Fruit fly (Drosophila melanogaster): ENCODE measurements around the gene CG11601.

Gene CG11601

DNA sequence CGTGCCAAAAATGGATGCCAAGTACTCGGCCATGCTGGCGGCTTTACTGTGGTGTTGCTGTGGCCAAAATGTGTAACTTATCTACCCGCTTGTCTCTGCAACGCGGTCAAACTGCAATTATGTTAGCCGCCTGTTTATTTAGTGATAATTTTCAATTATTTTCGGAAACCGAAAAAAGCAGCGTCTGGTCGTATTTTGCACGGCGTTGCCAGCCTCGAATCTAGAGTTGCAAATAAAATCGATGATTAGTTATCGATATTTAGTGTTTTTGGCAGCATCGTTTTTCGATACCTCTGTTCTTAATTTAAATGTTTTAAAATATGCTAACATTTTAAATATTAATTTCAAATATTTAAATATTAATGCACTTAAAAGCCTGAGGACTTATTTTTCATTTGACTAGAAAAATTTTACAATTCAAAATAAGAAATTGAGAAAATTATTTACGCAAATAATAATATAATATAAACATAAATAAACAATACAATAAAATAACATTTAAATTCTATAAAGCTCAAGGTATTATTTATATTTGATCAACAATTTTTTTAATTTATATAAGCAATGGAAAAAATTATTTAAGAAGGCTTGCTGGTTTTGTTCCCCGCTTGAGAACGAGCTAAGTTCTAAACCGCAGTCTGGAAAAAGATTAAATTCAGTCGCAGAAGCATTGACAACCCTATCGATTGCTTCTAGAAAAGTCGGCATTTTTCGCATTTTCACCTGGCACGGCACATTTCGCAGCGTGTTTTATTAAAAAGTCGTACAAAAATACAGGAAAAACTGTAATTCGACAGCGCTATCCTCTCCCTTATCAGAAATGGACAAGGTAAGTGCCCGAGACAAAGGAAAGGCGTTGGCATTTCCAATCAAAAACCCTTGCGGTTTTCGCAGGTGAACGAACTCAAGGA lies 11.6 kb upstream of the CG11601 start, which contains the start of the genes U2af38 and Stip1 (continued):
- TF ChIP-seq shn (GFP tag; optimal IDR thresholded peaks at IDR 0.05), result no peak
- no peak for TF ChIP-seq inv (GFP tag; IDR thresholded peaks at IDR 0.05; ENCODE audit: partially characterized antibody)
- no peak for TF ChIP-seq CG18011 (GFP tag; optimal IDR thresholded peaks at IDR 0.05)
- TF ChIP-seq Deaf1 (tag; optimal IDR thresholded peaks at IDR 0.05), result no peak
- TF ChIP-seq Mrtf (GFP tag; IDR thresholded peaks at IDR 0.05), result no peak
- no peak for TF ChIP-seq NfI (GFP tag; optimal IDR thresholded peaks at IDR 0.05)
- TF ChIP-seq cas (GFP tag; IDR thresholded peaks at IDR 0.05), result no peak
- TF ChIP-seq ab (GFP tag; optimal IDR thresholded peaks at IDR 0.05), result no peak
- TF ChIP-seq Tbp (GFP tag; optimal IDR thresholded peaks at IDR 0.05), result no peak
- TF ChIP-seq gcm (GFP tag; optimal IDR thresholded peaks at IDR 0.05), result no peak
- TF ChIP-seq CG9609 (GFP tag; optimal IDR thresholded peaks at IDR 0.05), result no peak
- TF ChIP-seq Dip2 (GFP tag; IDR thresholded peaks at IDR 0.05), result no peak
- TF ChIP-seq corto (GFP tag; optimal IDR thresholded peaks at IDR 0.05), result no peak
- no peak for TF ChIP-seq dmrt99B (tag; optimal IDR thresholded peaks at IDR 0.05)
- TF ChIP-seq HmgD (GFP tag; optimal IDR thresholded peaks at IDR 0.05), result no peak
- TF ChIP-seq CG7556 (GFP tag; optimal IDR thresholded peaks at IDR 0.05), result no peak
- no peak for TF ChIP-seq Optix (GFP tag; IDR thresholded peaks at IDR 0.05)
- no peak for TF ChIP-seq NC2α (GFP tag; optimal IDR thresholded peaks at IDR 0.05)
- TF ChIP-seq kni (GFP tag; optimal IDR thresholded peaks at IDR 0.05), result no peak
- TF ChIP-seq Hmx (GFP tag; optimal IDR thresholded peaks at IDR 0.05), result no peak
- no peak for TF ChIP-seq seq (GFP tag; IDR thresholded peaks at IDR 0.05)
- TF ChIP-seq CG6683 (GFP tag; optimal IDR thresholded peaks at IDR 0.05), result no peak
- no peak for TF ChIP-seq CG4424 (GFP tag; optimal IDR thresholded peaks at IDR 0.05)
- peak; percentile 14 for TF ChIP-seq lilli (GFP tag; optimal IDR thresholded peaks at IDR 0.05)
- peak; percentile 54 for TF ChIP-seq Neu2 (GFP tag; optimal IDR thresholded peaks at IDR 0.05; ENCODE audit: borderline replicate concordance)
- TF ChIP-seq CG12769 (tag; optimal IDR thresholded peaks at IDR 0.05), result no peak
- no peak for TF ChIP-seq CG1832 (GFP tag; optimal IDR thresholded peaks at IDR 0.05)
- peak; percentile 84 for TF ChIP-seq YL-1 (GFP tag; optimal IDR thresholded peaks at IDR 0.05)
- no peak for TF ChIP-seq hb (GFP tag; IDR thresholded peaks at IDR 0.05; ENCODE audit: partially characterized antibody)
- no peak for TF ChIP-seq CG14050 (GFP tag; IDR thresholded peaks at IDR 0.05)
- peak; percentile 2 for TF ChIP-seq CG18599 (GFP tag; optimal IDR thresholded peaks at IDR 0.05)
- TF ChIP-seq CG30020 (tag; optimal IDR thresholded peaks at IDR 0.05), result peak; percentile 33
- no peak for TF ChIP-seq lov (optimal IDR thresholded peaks at IDR 0.05)
- TF ChIP-seq lov (GFP tag; IDR thresholded peaks at IDR 0.05), result no peak
- no peak for TF ChIP-seq Lpt (GFP tag; optimal IDR thresholded peaks at IDR 0.05)
- no peak for TF ChIP-seq Poxn (GFP tag; IDR thresholded peaks at IDR 0.05)
- peak; percentile 73 for TF ChIP-seq Med (GFP tag)
- no peak for TF ChIP-seq tgo (GFP tag; IDR thresholded peaks at IDR 0.05)
- no peak for TF ChIP-seq CG8359 (GFP tag; optimal IDR thresholded peaks at IDR 0.05; ENCODE audit: borderline replicate concordance)
- TF ChIP-seq Ravus (GFP tag; IDR thresholded peaks at IDR 0.05), result no peak
- no peak for TF ChIP-seq tx (GFP tag; optimal IDR thresholded peaks at IDR 0.05)
- no peak for TF ChIP-seq lab (GFP tag; optimal IDR thresholded peaks at IDR 0.05)
- peak; percentile 47 for TF ChIP-seq CG18262 (tag; optimal IDR thresholded peaks at IDR 0.05)
- no peak for TF ChIP-seq HLH3B (GFP tag; IDR thresholded peaks at IDR 0.05)
- no peak for TF ChIP-seq sima (GFP tag; optimal IDR thresholded peaks at IDR 0.05)
- TF ChIP-seq Fer1 (GFP tag; optimal IDR thresholded peaks at IDR 0.05), result no peak
- no peak for TF ChIP-seq CG4820 (GFP tag; optimal IDR thresholded peaks at IDR 0.05)
- peak; percentile 41; the same call in 1 of the 2 replicates for TF ChIP-seq CG2129 (GFP tag; IDR thresholded peaks at IDR 0.05; ENCODE audit: partially characterized antibody)
- TF ChIP-seq CG15073 (GFP tag; optimal IDR thresholded peaks at IDR 0.05), result no peak
- no peak for TF ChIP-seq Lim3 (GFP tag; IDR thresholded peaks at IDR 0.05)

Data from whole organism, embryonic.